Worm (Caenorhabditis elegans) whole organism, L4/young adult: ENCODE data around the gene nhr-221.

Source experiments
- dao-5 ChIP-seq: sonication (generic microtip); optimal IDR thresholded peaks from 2 replicates; lab custom pipeline; 2016; ENCODE audit warnings: missing genotype, missing genetic modification characterization, moderate library complexity, missing compliant biosample characterization
- him-1 ChIP-seq: sonication (generic microtip); optimal IDR thresholded peaks from 2 replicates; lab custom pipeline; 2016; ENCODE audit warnings: missing genotype, missing genetic modification reagents, missing genetic modification characterization, missing compliant biosample characterization

DNA sequence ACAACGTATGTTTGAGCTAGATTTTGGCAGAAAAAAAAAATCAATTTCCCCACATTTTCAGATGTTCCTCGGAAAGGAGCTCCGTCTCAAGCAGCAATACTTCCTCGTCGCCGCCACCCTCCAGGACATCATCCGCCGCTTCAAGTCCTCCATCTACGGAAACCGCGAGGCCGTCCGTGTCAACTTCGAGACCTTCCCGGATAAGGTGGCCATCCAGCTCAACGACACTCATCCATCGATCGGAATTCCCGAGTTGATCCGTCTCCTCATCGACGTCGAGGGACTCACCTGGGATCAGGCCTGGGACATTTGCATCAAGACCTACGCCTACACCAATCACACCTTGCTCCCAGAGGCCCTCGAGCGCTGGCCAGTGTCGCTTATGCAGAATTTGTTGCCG lies 47.5 kb upstream of the nhr-221 start:
- TF ChIP-seq him-1 = no peak
- TF ChIP-seq dao-5 (tag; lab: Kevin White, UChicago) = no peak
